Worm (Caenorhabditis elegans) whole organism, midembryonic: ENCODE measurements around the gene nhr-219.

Experiments used
- flt-1 ChIP-seq: fragments of 200-800 bp; sonication (Bioruptor generic); IDR thresholded peaks from 2 replicates; pipeline ENCODE4 v1.3.6; 2022; ENCODE audit warnings: missing genetic modification characterization, missing compliant biosample characterization
- klf-2 ChIP-seq: fragments of 200-800 bp; sonication (Bioruptor generic); conservative IDR thresholded peaks from 2 replicates; pipeline ENCODE4 v1.3.6; 2022; ENCODE audit warnings: missing genetic modification reagents, missing genetic modification characterization, missing compliant biosample characterization
- ref-1 ChIP-seq: fragments of 200-800 bp; sonication (Bioruptor generic); conservative IDR thresholded peaks from 2 replicates; pipeline ENCODE4 v1.3.6; 2022; ENCODE audit warnings: missing genetic modification reagents, missing genetic modification characterization, missing compliant biosample characterization
- ztf-23 ChIP-seq: fragments of 200-800 bp; sonication (Bioruptor generic); IDR thresholded peaks from 2 replicates; pipeline ENCODE4 v1.3.6; 2022; ENCODE audit warnings: missing genetic modification reagents, missing genetic modification characterization, missing compliant biosample characterization
- ztf-29 ChIP-seq: fragments of 200-800 bp; sonication (Bioruptor generic); IDR thresholded peaks from 2 replicates; pipeline ENCODE4 v1.3.6; 2022; ENCODE audit warnings: missing genetic modification reagents, missing genetic modification characterization, missing compliant biosample characterization

DNA sequence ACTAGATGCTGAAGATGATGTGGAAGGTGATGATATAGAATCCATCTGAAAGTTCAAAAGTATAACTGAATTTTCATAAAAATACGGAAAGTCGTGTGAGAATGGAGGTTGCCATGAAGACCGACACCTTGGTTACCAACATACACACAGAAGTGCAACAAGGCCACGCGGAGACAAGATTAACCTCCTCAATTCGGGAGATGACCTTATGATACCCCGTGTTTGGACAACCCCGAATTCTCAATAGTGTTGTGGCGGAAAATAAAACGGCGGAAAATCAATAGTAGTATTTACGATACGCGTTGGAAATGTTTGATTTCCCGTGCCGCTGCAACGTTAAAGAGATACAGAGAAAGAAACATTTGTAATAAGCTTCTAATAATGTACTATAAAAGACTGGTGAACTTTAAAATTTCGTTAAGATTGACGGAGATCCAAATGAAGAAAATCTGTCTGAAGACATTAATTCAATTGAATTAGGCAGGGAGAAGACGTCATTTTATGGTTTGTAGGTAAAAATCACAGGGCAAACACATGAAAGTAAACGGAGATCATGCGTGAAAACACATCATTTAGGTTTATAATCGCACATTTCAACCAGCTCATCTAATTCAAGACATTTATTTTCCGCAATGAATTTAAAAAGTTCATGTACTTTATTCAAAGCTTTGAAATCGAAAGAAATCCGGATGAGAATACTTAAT, 1.8 kb downstream of the nhr-219 start, which contains the start of gene nhr-44:
- TF ChIP-seq ref-1 (GFP tag; lab: Robert Waterston, UW) (no peak), flt-1 (no peak), klf-2 (GFP tag; lab: Robert Waterston, UW) (no peak), ztf-29 (GFP tag; lab: Robert Waterston, UW) (no peak), ztf-23 (no peak)
